Worm (Caenorhabditis elegans) whole organism, late embryonic: ENCODE results near the gene mpc-1.

ENCODE experiments used
- C38D4.7 ChIP-seq: fragments of 200-800 bp; sonication (Bioruptor generic); optimal IDR thresholded peaks from 2 replicates; lab custom pipeline; 2018; ENCODE audit warnings: mild to moderate bottlenecking, missing genetic modification characterization, moderate library complexity, missing compliant biosample characterization
- K02D7.2 ChIP-seq: sonication (generic microtip); optimal IDR thresholded peaks from 2 replicates; lab custom pipeline; 2017; ENCODE audit warnings: mild to moderate bottlenecking, missing genetic modification characterization, missing compliant biosample characterization
- K09A11.1 ChIP-seq: sonication (generic microtip); optimal IDR thresholded peaks from 2 replicates; lab custom pipeline; 2017; ENCODE audit warnings: antibody characterized with exemption, mild to moderate bottlenecking, missing genetic modification characterization, missing compliant biosample characterization; ENCODE audit not compliant: insufficient read depth
- Y22D7AL.16 ChIP-seq: sonication (generic microtip); optimal IDR thresholded peaks from 2 replicates; lab custom pipeline; 2016; ENCODE audit warnings: missing genetic modification characterization, missing compliant biosample characterization
- ahr-1 ChIP-seq: sonication (generic microtip); optimal IDR thresholded peaks from 2 replicates; lab custom pipeline; 2016; ENCODE audit warnings: missing genetic modification characterization, missing compliant biosample characterization
- ama-1 ChIP-seq: fragments of 150-350 bp; optimal IDR thresholded peaks from 2 replicates; lab custom pipeline; 2014
- ceh-18 ChIP-seq: sonication (generic microtip); optimal IDR thresholded peaks from 2 replicates; lab custom pipeline; 2016; ENCODE audit warnings: missing genetic modification characterization, missing compliant biosample characterization
- ceh-2 ChIP-seq: sonication (generic microtip); optimal IDR thresholded peaks from 2 replicates; lab custom pipeline; 2016; ENCODE audit warnings: missing genotype, missing genetic modification characterization, missing compliant biosample characterization
- ceh-22 ChIP-seq: sonication (generic microtip); optimal IDR thresholded peaks from 2 replicates; lab custom pipeline; 2017; ENCODE audit warnings: missing biosample characterization, missing genetic modification characterization
- ceh-24 ChIP-seq: sonication (generic microtip); optimal IDR thresholded peaks from 2 replicates; lab custom pipeline; 2016; ENCODE audit warnings: mild to moderate bottlenecking, missing genetic modification characterization, missing compliant biosample characterization
- ceh-30 ChIP-seq: fragments of 150-350 bp; optimal IDR thresholded peaks from 2 replicates; lab custom pipeline; 2014; ENCODE audit warnings: missing biosample characterization, missing genetic modification characterization
- ceh-31 ChIP-seq: sonication (generic microtip); optimal IDR thresholded peaks from 2 replicates; lab custom pipeline; 2016; ENCODE audit warnings: missing genetic modification characterization, missing compliant biosample characterization
- ceh-6 ChIP-seq: fragments of 200-800 bp; sonication (Bioruptor generic); optimal IDR thresholded peaks from 2 replicates; lab custom pipeline; 2018; ENCODE audit warnings: mild to moderate bottlenecking, missing genetic modification characterization, missing compliant biosample characterization
- che-1 ChIP-seq: sonication (generic microtip); optimal IDR thresholded peaks from 2 replicates; lab custom pipeline; 2016; ENCODE audit warnings: mild to moderate bottlenecking, missing genetic modification characterization, missing compliant biosample characterization
- dve-1 ChIP-seq: sonication (generic microtip); optimal IDR thresholded peaks from 2 replicates; lab custom pipeline; 2017; ENCODE audit warnings: antibody characterized with exemption, mild to moderate bottlenecking, missing genetic modification characterization, missing compliant biosample characterization
- elt-2 ChIP-seq: sonication (generic microtip); optimal IDR thresholded peaks from 2 replicates; lab custom pipeline; 2016; ENCODE audit warnings: missing genetic modification reagents, missing genetic modification characterization, missing compliant biosample characterization
- elt-4 ChIP-seq: sonication (generic microtip); optimal IDR thresholded peaks from 2 replicates; lab custom pipeline; 2016; ENCODE audit warnings: missing genetic modification characterization, missing compliant biosample characterization
- ets-4 ChIP-seq: sonication (generic microtip); optimal IDR thresholded peaks from 2 replicates; lab custom pipeline; 2016; ENCODE audit warnings: missing genetic modification characterization, missing compliant biosample characterization
- eyg-1 ChIP-seq: sonication (generic microtip); optimal IDR thresholded peaks from 2 replicates; lab custom pipeline; 2016; ENCODE audit warnings: missing genotype, missing genetic modification characterization, missing compliant biosample characterization
- fkh-6 ChIP-seq: sonication (generic microtip); optimal IDR thresholded peaks from 2 replicates; lab custom pipeline; 2016; ENCODE audit warnings: missing genetic modification characterization, missing compliant biosample characterization
- hlh-30 ChIP-seq: sonication (generic microtip); optimal IDR thresholded peaks from 2 replicates; lab custom pipeline; 2017; ENCODE audit warnings: antibody characterized with exemption, missing genetic modification characterization, missing compliant biosample characterization; ENCODE audit not compliant: insufficient read depth
- hlh-6 ChIP-seq: sonication (generic microtip); optimal IDR thresholded peaks from 2 replicates; lab custom pipeline; 2016; ENCODE audit warnings: missing genotype, missing genetic modification characterization, missing compliant biosample characterization
- lim-6 ChIP-seq: sonication (generic microtip); optimal IDR thresholded peaks from 2 replicates; lab custom pipeline; 2016; ENCODE audit warnings: missing genetic modification characterization, missing compliant biosample characterization
- madf-2 ChIP-seq: sonication (generic microtip); optimal IDR thresholded peaks from 2 replicates; lab custom pipeline; 2017; ENCODE audit warnings: missing genetic modification characterization, missing compliant biosample characterization
- nfya-1 ChIP-seq: sonication (generic microtip); optimal IDR thresholded peaks from 2 replicates; lab custom pipeline; 2017; ENCODE audit warnings: missing genetic modification characterization, mild to moderate bottlenecking, missing compliant biosample characterization, antibody characterized with exemption, moderate library complexity
- nhr-232 ChIP-seq: sonication (generic microtip); optimal IDR thresholded peaks from 2 replicates; lab custom pipeline; 2016; ENCODE audit warnings: missing genetic modification characterization, missing compliant biosample characterization
- npax-4 ChIP-seq: sonication (generic microtip); optimal IDR thresholded peaks from 2 replicates; lab custom pipeline; 2016; ENCODE audit warnings: missing genetic modification characterization, missing compliant biosample characterization
- pag-3 ChIP-seq: sonication (generic microtip); optimal IDR thresholded peaks from 2 replicates; lab custom pipeline; 2016; ENCODE audit warnings: missing compliant biosample characterization, missing genetic modification characterization, borderline replicate concordance
- pha-2 ChIP-seq: sonication (generic microtip); optimal IDR thresholded peaks from 2 replicates; lab custom pipeline; 2017; ENCODE audit warnings: mild to moderate bottlenecking, missing genetic modification characterization, missing compliant biosample characterization
- pha-4 ChIP-seq: fragments of 150-350 bp; optimal IDR thresholded peaks from 2 replicates; lab custom pipeline; 2018; ENCODE audit warnings: missing biosample characterization, missing genetic modification reagents, missing genetic modification characterization
- pqm-1 ChIP-seq: sonication (generic microtip); optimal IDR thresholded peaks from 2 replicates; lab custom pipeline; 2016; ENCODE audit warnings: missing genetic modification characterization, missing compliant biosample characterization
- ref-2 ChIP-seq: sonication (generic microtip); optimal IDR thresholded peaks from 2 replicates; lab custom pipeline; 2016; ENCODE audit warnings: missing genetic modification characterization, missing compliant biosample characterization
- rnt-1 ChIP-seq: sonication (generic microtip); optimal IDR thresholded peaks from 2 replicates; lab custom pipeline; 2016; ENCODE audit warnings: missing genetic modification characterization, missing compliant biosample characterization
- sdc-2 ChIP-seq: sonication (generic microtip); optimal IDR thresholded peaks from 2 replicates; lab custom pipeline; 2016; ENCODE audit warnings: missing genotype, missing genetic modification characterization, missing compliant biosample characterization
- sox-2 ChIP-seq: fragments of 200-800 bp; sonication (Bioruptor generic); IDR thresholded peaks from 2 replicates; pipeline ENCODE4 v1.3.6; 2022; ENCODE audit warnings: missing genetic modification reagents, missing genetic modification characterization, missing compliant biosample characterization
- syd-9 ChIP-seq: sonication (generic microtip); optimal IDR thresholded peaks from 2 replicates; lab custom pipeline; 2016; ENCODE audit warnings: mild to moderate bottlenecking, missing genetic modification characterization, moderate library complexity, missing compliant biosample characterization
- ttx-3 ChIP-seq: sonication (generic microtip); optimal IDR thresholded peaks from 2 replicates; lab custom pipeline; 2016; ENCODE audit warnings: missing genetic modification reagents, missing genetic modification characterization, missing compliant biosample characterization
- unc-86 ChIP-seq: sonication (generic microtip); optimal IDR thresholded peaks from 2 replicates; lab custom pipeline; 2016; ENCODE audit warnings: missing genetic modification characterization, missing compliant biosample characterization
- zip-5 ChIP-seq: sonication (generic microtip); optimal IDR thresholded peaks from 2 replicates; lab custom pipeline; 2016; ENCODE audit warnings: missing genetic modification characterization, missing compliant biosample characterization
- ztf-16 ChIP-seq: sonication (generic microtip); optimal IDR thresholded peaks from 2 replicates; lab custom pipeline; 2017; ENCODE audit warnings: missing genetic modification characterization, missing compliant biosample characterization

The mpc-1 gene

ce11 chrIII:4391319-4391718 lies 21.9 kb upstream of the mpc-1 start:
- TF ChIP-seq ceh-24 (tag; lab: Kevin White, UChicago) (no peak), lim-6 (tag; lab: Kevin White, UChicago) (no peak), ttx-3 (tag; lab: Kevin White, UChicago) (no peak), ceh-30 (tag; lab: Kevin White, UChicago) (no peak), dve-1 (tag; lab: Kevin White, UChicago) (no peak), nhr-232 (tag; lab: Kevin White, UChicago) (no peak), hlh-30 (tag; lab: Kevin White, UChicago) (no peak), npax-4 (tag; lab: Kevin White, UChicago) (no peak), ceh-2 (tag; lab: Kevin White, UChicago) (no peak), ref-2 (tag; lab: Kevin White, UChicago) (no peak), sdc-2 (tag; lab: Kevin White, UChicago) (no peak), Y22D7AL.16 (tag; lab: Kevin White, UChicago) (no peak), ets-4 (no peak), sox-2 (no peak), pag-3 (tag; lab: Kevin White, UChicago) (no peak), elt-2 (no peak)

ce11 chrIII:4391938-4392337 lies 21.3 kb upstream of the mpc-1 start:
- no peak for TF ChIP-seq ceh-22 (tag; lab: Kevin White, UChicago)
- no peak for TF ChIP-seq madf-2 (tag; lab: Kevin White, UChicago)
- TF ChIP-seq elt-4 (tag; lab: Kevin White, UChicago) = no peak
- no peak for TF ChIP-seq ceh-18 (tag; lab: Kevin White, UChicago)
- no peak for TF ChIP-seq hlh-30 (tag; lab: Kevin White, UChicago)
- no peak for TF ChIP-seq ref-2 (tag; lab: Kevin White, UChicago)
- TF ChIP-seq C38D4.7 = no peak
- no peak for TF ChIP-seq sox-2
- TF ChIP-seq ceh-24 (tag; lab: Kevin White, UChicago) = no peak
- TF ChIP-seq hlh-6 (tag; lab: Kevin White, UChicago) = no peak
- no peak for TF ChIP-seq pqm-1 (tag; lab: Kevin White, UChicago)
- no peak for TF ChIP-seq rnt-1 (tag; lab: Kevin White, UChicago)
- TF ChIP-seq ama-1 = no peak
- no peak for TF ChIP-seq ztf-16 (tag; lab: Kevin White, UChicago)
- TF ChIP-seq ceh-6 (GFP tag; lab: Kevin White, UChicago) = no peak
- no peak for TF ChIP-seq che-1 (tag; lab: Kevin White, UChicago)
- no peak for TF ChIP-seq K02D7.2 (tag; lab: Kevin White, UChicago)
- no peak for TF ChIP-seq eyg-1 (tag; lab: Kevin White, UChicago)
- no peak for TF ChIP-seq pha-2 (tag; lab: Kevin White, UChicago)
- no peak for TF ChIP-seq ceh-30 (tag; lab: Kevin White, UChicago)

DNA sequence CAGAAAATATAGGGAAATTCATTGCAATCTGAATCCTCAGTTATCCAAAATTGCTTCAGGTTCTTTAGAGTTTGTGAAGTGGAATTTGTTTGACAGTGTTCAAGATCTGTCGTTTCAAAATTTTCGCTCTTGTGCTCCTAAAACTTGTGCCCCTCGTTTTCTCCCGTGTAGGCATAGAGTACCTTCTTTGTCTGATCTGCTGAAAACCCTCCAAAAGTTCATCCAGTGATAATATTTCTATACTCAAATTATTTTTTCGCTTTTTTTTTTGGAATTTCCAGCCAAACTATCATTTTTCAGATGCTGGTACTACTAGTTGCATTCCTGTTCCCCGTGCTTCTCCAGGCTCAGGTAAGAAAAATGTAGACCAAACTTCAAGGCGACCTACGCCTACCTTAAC lies 18.8 kb upstream of the mpc-1 start, which contains the start of gene R07E5.4:
Gene R07E5.4, plus strand, starts transcription at position 301 of the 400 bp plus-strand sequence.
- TF ChIP-seq che-1 (tag; lab: Kevin White, UChicago) (no peak), ztf-16 (tag; lab: Kevin White, UChicago) (no peak), unc-86 (tag; lab: Kevin White, UChicago) (no peak), ceh-31 (tag; lab: Kevin White, UChicago) (no peak), pha-4 (tag; lab: Kevin White, UChicago) (no peak), fkh-6 (tag; lab: Kevin White, UChicago) (no peak), nfya-1 (tag; lab: Kevin White, UChicago) (no peak), ahr-1 (tag; lab: Kevin White, UChicago) (no peak), npax-4 (tag; lab: Kevin White, UChicago) (no peak), syd-9 (no peak), K09A11.1 (tag; lab: Kevin White, UChicago) (no peak), zip-5 (no peak), pag-3 (tag; lab: Kevin White, UChicago) (no peak), elt-4 (tag; lab: Kevin White, UChicago) (no peak)
- TF ChIP-seq, all 69 proteins: peak for 0
